Fruit fly (Drosophila melanogaster): ENCODE data around the gene CG12155.

The CG12155 gene

DNA sequence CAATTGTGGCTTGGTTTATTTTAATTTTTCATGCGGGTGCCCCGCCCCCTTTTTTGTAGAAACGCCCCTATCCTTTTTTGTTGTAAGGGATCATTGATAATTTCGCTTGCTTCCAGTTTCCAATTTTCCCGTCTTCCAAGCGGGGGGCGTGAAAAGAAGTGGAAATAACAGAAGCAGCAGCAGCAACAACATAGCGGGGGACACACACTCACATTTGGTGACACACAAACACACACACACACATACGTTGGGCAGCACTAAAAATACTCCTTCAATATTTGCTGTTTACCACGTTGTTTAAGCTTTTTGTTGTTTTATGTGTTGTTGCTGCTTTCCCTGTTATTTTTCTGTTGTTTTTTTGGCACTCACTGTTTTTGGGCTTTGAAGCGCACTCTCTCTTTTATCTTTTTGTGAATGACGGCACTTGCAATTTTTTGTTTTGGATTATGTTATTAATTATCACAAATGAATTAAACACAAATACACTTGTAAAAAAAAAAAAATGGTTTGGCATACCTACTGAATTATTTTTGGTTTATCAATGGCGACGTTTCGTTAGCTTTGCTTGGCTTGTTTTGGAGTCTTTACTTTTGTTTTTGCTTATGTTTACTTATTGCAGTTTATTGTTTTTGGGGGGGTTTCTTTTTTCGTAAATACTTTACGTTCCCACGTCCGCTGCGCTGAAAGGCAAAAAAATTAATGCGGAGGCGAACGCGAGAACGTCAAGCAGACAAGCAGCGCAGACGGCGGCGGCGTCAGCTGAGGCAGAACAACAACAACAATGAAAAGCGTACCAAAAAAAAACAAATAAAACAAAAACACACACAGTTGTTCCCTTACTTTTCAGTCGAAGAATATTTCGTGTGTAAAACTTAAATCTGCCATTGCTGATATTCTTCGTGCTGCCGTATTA, 24.0 kb upstream of the CG12155 start (continued):
- no peak for TF ChIP-seq Sox102F (GFP tag; optimal IDR thresholded peaks at IDR 0.05)
- no peak for TF ChIP-seq CG11696 (GFP tag; IDR thresholded peaks at IDR 0.05)
- TF ChIP-seq BtbVII (GFP tag; optimal IDR thresholded peaks at IDR 0.05), result no peak
- TF ChIP-seq HmgD (GFP tag; optimal IDR thresholded peaks at IDR 0.05), result no peak
- no peak for TF ChIP-seq CG14441 (GFP tag; IDR thresholded peaks at IDR 0.05)
- TF ChIP-seq CG4328 (GFP tag; optimal IDR thresholded peaks at IDR 0.05), result no peak
- TF ChIP-seq CG11504 (tag; optimal IDR thresholded peaks at IDR 0.05), result no peak
- TF ChIP-seq shn (GFP tag; optimal IDR thresholded peaks at IDR 0.05), result no peak
- no peak for TF ChIP-seq CG31365 (tag; optimal IDR thresholded peaks at IDR 0.05)
- no peak for TF ChIP-seq h (optimal IDR thresholded peaks at IDR 0.05)
- no peak for TF ChIP-seq vnd (GFP tag; IDR thresholded peaks at IDR 0.05; ENCODE audit: partially characterized antibody)
- TF ChIP-seq Optix (GFP tag; IDR thresholded peaks at IDR 0.05), result no peak
- no peak for TF ChIP-seq PHDP (tag; optimal IDR thresholded peaks at IDR 0.05)
- peak; percentile 5 for TF ChIP-seq gem (tag; optimal IDR thresholded peaks at IDR 0.05)
- TF ChIP-seq Atf3 (GFP tag; optimal IDR thresholded peaks at IDR 0.05), result no peak
- no peak for TF ChIP-seq CG3065 (GFP tag; optimal IDR thresholded peaks at IDR 0.05)
- no peak for TF ChIP-seq CG31388 (GFP tag; optimal IDR thresholded peaks at IDR 0.05)
- TF ChIP-seq crol (GFP tag; IDR thresholded peaks at IDR 0.05), result peak; percentile 61
- TF ChIP-seq fd102C (GFP tag; optimal IDR thresholded peaks at IDR 0.05), result no peak
- no peak for TF ChIP-seq ase (GFP tag; IDR thresholded peaks at IDR 0.05)
- TF ChIP-seq kah (GFP tag; optimal IDR thresholded peaks at IDR 0.05), result no peak
- TF ChIP-seq CG9215 (GFP tag; IDR thresholded peaks at IDR 0.05), result no peak
- no peak for TF ChIP-seq Dek (tag; optimal IDR thresholded peaks at IDR 0.05)
- peak; percentile 64 for TF ChIP-seq gcm (GFP tag; optimal IDR thresholded peaks at IDR 0.05)
- no peak for TF ChIP-seq CG17612 (GFP tag; IDR thresholded peaks at IDR 0.05)
- no peak for TF ChIP-seq CG14965 (GFP tag; optimal IDR thresholded peaks at IDR 0.05; ENCODE audit: borderline replicate concordance)
- no peak for TF ChIP-seq esg (GFP tag; conservative IDR thresholded peaks at IDR 0.05)
- TF ChIP-seq CG4360 (GFP tag; IDR thresholded peaks at IDR 0.05), result peak; percentile 90
- TF ChIP-seq trem (tag; optimal IDR thresholded peaks at IDR 0.05), result no peak
- TF ChIP-seq CG10274 (GFP tag; optimal IDR thresholded peaks at IDR 0.05), result no peak
- no peak for TF ChIP-seq Oli (tag; optimal IDR thresholded peaks at IDR 0.05)
- peak; percentile 36 for TF ChIP-seq CG15601 (tag; optimal IDR thresholded peaks at IDR 0.05)
- no peak for TF ChIP-seq Dip3 (GFP tag; optimal IDR thresholded peaks at IDR 0.05)
- no peak for TF ChIP-seq Ssrp (tag; optimal IDR thresholded peaks at IDR 0.05)
- no peak for TF ChIP-seq slp2 (GFP tag; optimal IDR thresholded peaks at IDR 0.05)
- TF ChIP-seq Scr (GFP tag; IDR thresholded peaks at IDR 0.05; ENCODE audit: partially characterized antibody), result no peak
- TF ChIP-seq CG10147 (GFP tag; optimal IDR thresholded peaks at IDR 0.05), result no peak
- TF ChIP-seq CG10366 (GFP tag; IDR thresholded peaks at IDR 0.05), result no peak
- TF ChIP-seq CG17186 (GFP tag; optimal IDR thresholded peaks at IDR 0.05), result no peak
- no peak for TF ChIP-seq CG3407 (GFP tag; optimal IDR thresholded peaks at IDR 0.05)
- no peak for TF ChIP-seq knrl (GFP tag; IDR thresholded peaks at IDR 0.05; ENCODE audit: partially characterized antibody)
- TF ChIP-seq Camta (GFP tag; optimal IDR thresholded peaks at IDR 0.05), result no peak
- TF ChIP-seq nau (GFP tag; optimal IDR thresholded peaks at IDR 0.05), result no peak
- TF ChIP-seq Spps (tag; optimal IDR thresholded peaks at IDR 0.05), result no peak
- TF ChIP-seq MESR4 (GFP tag; optimal IDR thresholded peaks at IDR 0.05), result no peak
- TF ChIP-seq sr (GFP tag; IDR thresholded peaks at IDR 0.05), result peak; percentile 41; the same call in 2 of the 3 replicates
- TF ChIP-seq vfl (GFP tag; optimal IDR thresholded peaks at IDR 0.05), result no peak
- TF ChIP-seq Blimp-1 (GFP tag; optimal IDR thresholded peaks at IDR 0.05), result no peak
- no peak for TF ChIP-seq her (GFP tag; optimal IDR thresholded peaks at IDR 0.05)

Measured in whole organism, embryonic.